Worm (Caenorhabditis elegans): Measurements from ENCODE around the gene pkc-1.

The pkc-1 gene

DNA sequence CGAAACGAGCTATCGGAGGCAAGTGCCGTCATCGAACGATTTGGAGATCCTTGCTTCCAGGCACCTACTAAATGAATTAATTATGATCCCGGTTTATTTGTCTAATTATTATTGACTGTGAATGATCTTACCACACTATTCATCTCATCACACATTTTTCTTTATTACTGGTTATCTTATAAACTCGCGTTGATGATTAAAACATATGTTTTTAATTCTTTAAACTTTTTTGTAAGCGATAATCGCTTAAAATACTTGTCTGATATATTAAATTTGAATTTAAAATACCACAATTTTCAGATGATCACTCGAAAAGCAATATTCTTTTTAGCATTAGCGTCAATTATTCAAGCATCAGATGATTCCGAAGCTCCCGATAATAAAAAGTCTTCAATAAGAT is 13.2 kb upstream of the pkc-1 start, which contains the start of gene F10C2.5:
F10C2.5 (plus strand) TSS at position 301 of the 400 bp plus-strand sequence.
- TF ChIP-seq tbx-37 (GFP tag; conservative IDR thresholded peaks at IDR 0.05) (no peak), pes-1 (GFP tag; IDR thresholded peaks at IDR 0.05) (no peak), hmbx-1 (tag; optimal IDR thresholded peaks at IDR 0.05) (no peak), ama-1 (optimal IDR thresholded peaks at IDR 0.05) (no peak), ceh-36 (tag; optimal IDR thresholded peaks at IDR 0.05) (no peak), ceh-13 (GFP tag; optimal IDR thresholded peaks at IDR 0.05) (no peak), scrt-1 (GFP tag; IDR thresholded peaks at IDR 0.05) (no peak), F13C5.2 (tag; optimal IDR thresholded peaks at IDR 0.05) (no peak), hnd-1 (tag; optimal IDR thresholded peaks at IDR 0.05) (no peak), sea-1 (GFP tag; conservative IDR thresholded peaks at IDR 0.05) (no peak), flt-1 (GFP tag; IDR thresholded peaks at IDR 0.05) (no peak), B0310.2 (tag; optimal IDR thresholded peaks at IDR 0.05) (no peak), tbx-11 (GFP tag; IDR thresholded peaks at IDR 0.05) (no peak)

DNA sequence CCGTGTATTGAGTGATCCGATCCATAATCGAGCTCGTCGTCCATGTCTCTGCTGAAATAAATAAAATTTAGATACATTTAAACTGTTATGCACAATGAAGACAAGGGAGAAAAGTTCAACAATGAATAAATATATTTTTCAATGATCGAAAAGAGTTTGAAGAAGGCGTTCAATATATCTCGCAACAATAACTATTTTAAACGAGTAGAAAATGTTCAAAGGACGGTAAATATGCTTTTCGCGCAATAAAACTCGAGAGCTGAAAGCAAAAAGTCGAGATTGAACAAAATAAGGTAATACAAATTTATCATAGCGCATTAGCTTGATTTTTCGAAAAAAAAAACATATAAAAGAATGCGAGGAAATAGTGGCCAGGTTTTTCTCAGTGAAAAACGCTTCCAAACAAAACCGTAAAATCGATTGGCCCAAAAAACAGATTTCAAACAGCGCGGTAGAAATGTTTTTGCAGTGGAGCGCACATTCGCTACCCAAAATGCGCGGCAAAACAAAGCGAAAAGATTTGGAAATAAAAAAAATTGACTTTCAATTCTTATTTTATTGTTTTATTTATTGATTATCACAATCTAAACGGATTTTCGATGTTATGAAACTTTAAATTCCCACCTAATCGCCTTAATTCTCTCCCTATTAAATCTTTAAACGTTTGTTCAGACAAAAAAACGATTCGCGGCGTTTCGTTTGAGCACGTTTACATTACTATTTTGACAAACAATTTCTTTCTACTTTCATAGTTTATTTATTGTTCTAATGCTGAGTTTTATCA is 9.1 kb upstream of the pkc-1 start, which contains the start of the genes kup-1 and F10C2.4:
kup-1 (minus strand) TSS at position 51 of the 784 bp plus-strand sequence.
F10C2.4 (plus strand) TSS at position 734 of the 784 bp plus-strand sequence.
- no peak for TF ChIP-seq pes-1 (GFP tag; IDR thresholded peaks at IDR 0.05)
- TF ChIP-seq ceh-13 (GFP tag; optimal IDR thresholded peaks at IDR 0.05): no peak
- TF ChIP-seq B0310.2 (tag; optimal IDR thresholded peaks at IDR 0.05): no peak
- TF ChIP-seq aly-1 (tag; optimal IDR thresholded peaks at IDR 0.05): no peak
- TF ChIP-seq ets-7 (tag; optimal IDR thresholded peaks at IDR 0.05): no peak
- no peak for TF ChIP-seq F13C5.2 (tag; optimal IDR thresholded peaks at IDR 0.05)
- TF ChIP-seq tbx-37 (GFP tag; conservative IDR thresholded peaks at IDR 0.05): no peak
- TF ChIP-seq tra-4 (tag; optimal IDR thresholded peaks at IDR 0.05): no peak
- no peak for TF ChIP-seq ama-1 (optimal IDR thresholded peaks at IDR 0.05)
- no peak for TF ChIP-seq ceh-36 (tag; optimal IDR thresholded peaks at IDR 0.05)
- TF ChIP-seq tbx-11 (GFP tag; IDR thresholded peaks at IDR 0.05): no peak
- no peak for TF ChIP-seq flt-1 (GFP tag; IDR thresholded peaks at IDR 0.05)
- no peak for TF ChIP-seq sea-1 (GFP tag; conservative IDR thresholded peaks at IDR 0.05)
- no peak for TF ChIP-seq hmbx-1 (tag; optimal IDR thresholded peaks at IDR 0.05)
- TF ChIP-seq hnd-1 (tag; optimal IDR thresholded peaks at IDR 0.05): no peak
- TF ChIP-seq scrt-1 (GFP tag; IDR thresholded peaks at IDR 0.05): no peak
- TF ChIP-seq hmg-4 (GFP tag; optimal IDR thresholded peaks at IDR 0.05): no peak

DNA sequence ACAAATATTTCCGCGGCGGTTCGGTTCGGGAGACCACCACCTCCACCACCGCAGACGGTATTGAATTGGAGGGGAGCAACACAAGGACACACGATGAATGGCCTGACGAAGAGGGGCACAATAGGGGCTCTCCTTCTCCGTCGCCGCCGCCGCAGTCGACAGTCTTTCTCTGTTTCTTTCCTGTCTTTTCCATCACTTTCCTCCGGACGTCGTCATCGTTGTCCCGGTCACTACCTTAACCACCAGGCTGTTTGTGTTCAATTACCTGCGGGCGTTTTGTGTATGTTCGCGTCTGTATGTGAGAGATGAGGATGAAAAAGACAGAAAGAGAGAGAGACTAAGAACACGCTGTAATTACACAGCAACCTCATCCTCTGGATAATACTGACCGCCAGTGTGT is 7.8 kb upstream of the pkc-1 start:
- TF ChIP-seq B0310.2 (tag; optimal IDR thresholded peaks at IDR 0.05) (no peak), hmg-4 (GFP tag; optimal IDR thresholded peaks at IDR 0.05) (peak; percentile 52), hnd-1 (tag; optimal IDR thresholded peaks at IDR 0.05) (no peak), aly-1 (tag; optimal IDR thresholded peaks at IDR 0.05) (no peak), ama-1 (optimal IDR thresholded peaks at IDR 0.05) (no peak), sea-1 (GFP tag; conservative IDR thresholded peaks at IDR 0.05) (0 out of 2 replicates have a peak, but pooled peaks have one; percentile 7)

DNA sequence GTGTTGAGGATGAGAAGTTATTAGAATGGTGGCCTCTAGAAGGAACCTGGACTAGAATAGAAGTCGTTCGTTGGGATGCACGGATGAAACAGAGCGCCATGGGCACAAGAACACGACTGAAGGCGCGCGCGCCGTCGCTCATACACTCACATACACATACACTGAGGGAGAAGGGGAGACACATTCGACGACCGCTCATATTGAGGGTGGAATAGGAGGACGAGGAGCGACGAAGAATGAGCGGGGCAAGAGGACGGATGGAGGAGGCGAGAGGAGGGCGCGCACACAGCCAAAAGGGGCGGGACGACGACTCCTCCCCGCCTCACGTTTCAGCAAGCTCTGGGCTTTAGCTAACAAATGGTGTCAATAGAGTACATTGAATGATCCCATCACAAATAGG is 6.8 kb upstream of the pkc-1 start:
- TF ChIP-seq scrt-1 (GFP tag; IDR thresholded peaks at IDR 0.05) (peak; percentile 54; the same call in 1 of the 2 replicates), ama-1 (optimal IDR thresholded peaks at IDR 0.05) (no peak), tra-4 (tag; optimal IDR thresholded peaks at IDR 0.05) (no peak), hmg-4 (GFP tag; optimal IDR thresholded peaks at IDR 0.05) (peak; percentile 62), B0310.2 (tag; optimal IDR thresholded peaks at IDR 0.05) (no peak), ets-7 (tag; optimal IDR thresholded peaks at IDR 0.05) (no peak), flt-1 (GFP tag; IDR thresholded peaks at IDR 0.05) (no peak), tbx-11 (GFP tag; IDR thresholded peaks at IDR 0.05) (no peak), hmbx-1 (tag; optimal IDR thresholded peaks at IDR 0.05) (no peak), pes-1 (GFP tag; IDR thresholded peaks at IDR 0.05) (no peak), aly-1 (tag; optimal IDR thresholded peaks at IDR 0.05) (peak; percentile 8), sea-1 (GFP tag; conservative IDR thresholded peaks at IDR 0.05) (no peak), tbx-37 (GFP tag; conservative IDR thresholded peaks at IDR 0.05) (no peak), F13C5.2 (tag; optimal IDR thresholded peaks at IDR 0.05) (no peak), ceh-36 (tag; optimal IDR thresholded peaks at IDR 0.05) (no peak), hnd-1 (tag; optimal IDR thresholded peaks at IDR 0.05) (no peak), ceh-13 (GFP tag; optimal IDR thresholded peaks at IDR 0.05) (no peak)

DNA sequence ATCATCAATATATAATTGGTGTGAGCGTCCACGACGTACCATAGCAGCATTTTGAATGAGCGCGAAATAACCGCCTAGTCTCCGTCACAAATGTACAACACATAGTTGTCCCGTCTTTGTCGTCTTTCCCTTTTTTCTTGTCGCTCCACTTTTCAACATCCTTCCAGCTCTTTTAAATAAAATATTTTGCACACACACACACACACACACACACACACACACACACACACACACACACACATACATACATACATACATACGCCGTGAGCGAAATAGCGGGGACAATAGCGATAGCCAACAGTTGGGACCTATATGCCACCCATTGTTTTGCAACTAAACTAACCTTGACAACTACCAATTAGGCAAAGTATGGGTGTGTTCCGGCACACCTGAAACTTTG is 6.4 kb upstream of the pkc-1 start:
- no peak for TF ChIP-seq hnd-1 (tag; optimal IDR thresholded peaks at IDR 0.05)
- TF ChIP-seq ceh-36 (tag; optimal IDR thresholded peaks at IDR 0.05): no peak
- TF ChIP-seq tra-4 (tag; optimal IDR thresholded peaks at IDR 0.05): no peak
- no peak for TF ChIP-seq tbx-11 (GFP tag; IDR thresholded peaks at IDR 0.05)
- no peak for TF ChIP-seq flt-1 (GFP tag; IDR thresholded peaks at IDR 0.05)
- no peak for TF ChIP-seq tbx-37 (GFP tag; conservative IDR thresholded peaks at IDR 0.05)
- TF ChIP-seq F13C5.2 (tag; optimal IDR thresholded peaks at IDR 0.05): no peak
- TF ChIP-seq hmbx-1 (tag; optimal IDR thresholded peaks at IDR 0.05): no peak
- TF ChIP-seq ama-1 (optimal IDR thresholded peaks at IDR 0.05): no peak
- TF ChIP-seq hmg-4 (GFP tag; optimal IDR thresholded peaks at IDR 0.05): no peak
- TF ChIP-seq pes-1 (GFP tag; IDR thresholded peaks at IDR 0.05): no peak
- TF ChIP-seq scrt-1 (GFP tag; IDR thresholded peaks at IDR 0.05): no peak

DNA sequence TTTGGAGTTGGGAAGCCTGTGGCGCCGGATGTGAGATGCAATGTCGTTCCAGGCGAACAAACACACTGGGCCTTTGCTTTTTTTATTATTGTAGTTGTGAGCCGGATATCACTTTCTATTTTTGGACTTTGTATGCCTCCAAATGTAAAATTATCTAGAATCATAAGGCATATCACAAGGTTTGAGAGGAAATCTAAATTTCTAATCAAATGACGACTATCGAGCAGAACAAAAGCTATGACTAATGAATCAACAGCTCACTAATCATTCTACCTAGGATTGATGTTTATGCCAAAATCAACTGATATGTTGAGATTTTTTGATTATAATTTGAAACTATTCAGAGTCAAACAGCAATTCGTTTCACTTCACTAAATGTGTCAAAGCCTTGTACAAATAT is 5.9 kb upstream of the pkc-1 start:
- TF ChIP-seq ceh-36 (tag; optimal IDR thresholded peaks at IDR 0.05): no peak
- TF ChIP-seq tra-4 (tag; optimal IDR thresholded peaks at IDR 0.05): no peak
- no peak for TF ChIP-seq ama-1 (optimal IDR thresholded peaks at IDR 0.05)
- no peak for TF ChIP-seq flt-1 (GFP tag; IDR thresholded peaks at IDR 0.05)
- TF ChIP-seq ets-7 (tag; optimal IDR thresholded peaks at IDR 0.05): no peak
- TF ChIP-seq B0310.2 (tag; optimal IDR thresholded peaks at IDR 0.05): no peak
- no peak for TF ChIP-seq pes-1 (GFP tag; IDR thresholded peaks at IDR 0.05)
- TF ChIP-seq hnd-1 (tag; optimal IDR thresholded peaks at IDR 0.05): no peak
- no peak for TF ChIP-seq hmg-4 (GFP tag; optimal IDR thresholded peaks at IDR 0.05)

DNA sequence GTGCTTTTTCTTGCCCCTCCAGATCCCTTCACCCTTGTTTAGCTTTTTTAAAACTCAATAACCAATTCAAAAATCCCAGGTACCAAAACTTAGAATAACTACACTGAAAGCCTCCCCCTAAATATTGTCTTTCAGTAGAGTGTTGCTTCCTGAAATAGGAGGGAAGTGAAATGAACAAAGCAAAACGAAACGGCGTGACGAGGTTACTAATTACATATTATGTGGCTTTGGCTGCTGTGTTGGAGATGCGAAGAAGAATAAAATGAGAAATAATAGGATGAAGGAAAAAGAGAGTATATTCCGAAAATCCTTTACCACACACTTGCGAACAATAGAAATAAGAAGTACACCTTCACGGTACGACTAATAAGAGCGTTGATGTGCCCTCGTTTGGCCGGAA is 4.2 kb upstream of the pkc-1 start:
- TF ChIP-seq ama-1 (optimal IDR thresholded peaks at IDR 0.05) (no peak), scrt-1 (GFP tag; IDR thresholded peaks at IDR 0.05) (no peak), F13C5.2 (tag; optimal IDR thresholded peaks at IDR 0.05) (no peak), ets-7 (tag; optimal IDR thresholded peaks at IDR 0.05) (no peak)

All from whole organism, early embryonic.